Worm (Caenorhabditis elegans): ENCODE measurements around the gene F54B3.1.

Gene F54B3.1

ce11 chrII:10248355-10249041 lies 2.6 kb upstream of the F54B3.1 start, which contains the start of gene atad-3 (continued):
- peak; percentile 62 for TF ChIP-seq ttx-3 (tag; optimal IDR thresholded peaks at IDR 0.05)
- peak; percentile 97 for TF ChIP-seq lim-6 (tag; optimal IDR thresholded peaks at IDR 0.05)
- TF ChIP-seq unc-3 (GFP tag; conservative IDR thresholded peaks at IDR 0.05): peak; percentile 95
- peak; percentile 77 for TF ChIP-seq unc-3 (tag; optimal IDR thresholded peaks at IDR 0.05)
- TF ChIP-seq madf-2 (tag; optimal IDR thresholded peaks at IDR 0.05): peak; percentile 86
- TF ChIP-seq ceh-48 (tag; optimal IDR thresholded peaks at IDR 0.05): peak; percentile 65
- peak; percentile 93 for TF ChIP-seq unc-42 (tag; optimal IDR thresholded peaks at IDR 0.05)
- TF ChIP-seq pha-2 (tag; optimal IDR thresholded peaks at IDR 0.05): peak; percentile 55
- peak; percentile 93 for TF ChIP-seq hlh-8 (tag; optimal IDR thresholded peaks at IDR 0.05)
- TF ChIP-seq ets-4 (tag; optimal IDR thresholded peaks at IDR 0.05): peak; percentile 92
- TF ChIP-seq ztf-16 (tag; optimal IDR thresholded peaks at IDR 0.05): peak; percentile 80
- TF ChIP-seq pag-3 (tag; optimal IDR thresholded peaks at IDR 0.05; ENCODE audit: borderline replicate concordance): peak; percentile 80
- no peak for TF ChIP-seq dve-1 (tag; optimal IDR thresholded peaks at IDR 0.05)
- peak; percentile 95 for TF ChIP-seq F13H6.1 (tag; optimal IDR thresholded peaks at IDR 0.05)
- no peak for TF ChIP-seq ceh-24 (tag; optimal IDR thresholded peaks at IDR 0.05)
- peak; percentile 63 for TF ChIP-seq nfya-1 (tag; optimal IDR thresholded peaks at IDR 0.05)
- TF ChIP-seq zip-5 (tag; optimal IDR thresholded peaks at IDR 0.05): peak; percentile 92
- TF ChIP-seq gmeb-2 (tag; optimal IDR thresholded peaks at IDR 0.05): peak; percentile 68

- TF ChIP-seq pag-3 (tag; optimal IDR thresholded peaks at IDR 0.05; ENCODE audit: borderline replicate concordance) (no peak), eyg-1 (tag; optimal IDR thresholded peaks at IDR 0.05) (no peak), fax-1 (tag; optimal IDR thresholded peaks at IDR 0.05) (no peak), pha-2 (tag; optimal IDR thresholded peaks at IDR 0.05) (no peak), dmd-4 (tag; optimal IDR thresholded peaks at IDR 0.05; ENCODE audit: borderline replicate concordance) (no peak), ztf-16 (tag; optimal IDR thresholded peaks at IDR 0.05) (no peak), ceh-48 (tag; optimal IDR thresholded peaks at IDR 0.05) (no peak), K09A11.1 (tag; optimal IDR thresholded peaks at IDR 0.05; ENCODE audit: insufficient read depth) (no peak), nfya-1 (tag; optimal IDR thresholded peaks at IDR 0.05) (no peak), sox-2 (GFP tag; IDR thresholded peaks at IDR 0.05) (no peak), ceh-45 (GFP tag; IDR thresholded peaks at IDR 0.05) (no peak), C08G9.2 (tag; optimal IDR thresholded peaks at IDR 0.05) (no peak), fkh-6 (tag; optimal IDR thresholded peaks at IDR 0.05) (no peak), ceh-6 (GFP tag; optimal IDR thresholded peaks at IDR 0.05) (no peak), madf-2 (tag; optimal IDR thresholded peaks at IDR 0.05) (no peak), ceh-9 (tag; optimal IDR thresholded peaks at IDR 0.05) (no peak)
These were observed 982 bp downstream of the F54B3.1 start for ce11 chrII:10252048-10252447.

- TF ChIP-seq ztf-16 (tag; optimal IDR thresholded peaks at IDR 0.05) (no peak), dve-1 (tag; optimal IDR thresholded peaks at IDR 0.05) (no peak), pat-9 (tag; optimal IDR thresholded peaks at IDR 0.05) (no peak), ceh-9 (tag; optimal IDR thresholded peaks at IDR 0.05) (no peak), eyg-1 (tag; optimal IDR thresholded peaks at IDR 0.05) (no peak), elt-4 (tag; optimal IDR thresholded peaks at IDR 0.05) (no peak), pha-2 (tag; optimal IDR thresholded peaks at IDR 0.05) (no peak), pha-4 (tag; optimal IDR thresholded peaks at IDR 0.05) (no peak)
These were observed 10.2 kb downstream of the F54B3.1 start for ce11 chrII:10261261-10261660.

- no peak for TF ChIP-seq ceh-24 (tag; optimal IDR thresholded peaks at IDR 0.05)
- no peak for TF ChIP-seq ceh-34 (tag; optimal IDR thresholded peaks at IDR 0.05)
- no peak for TF ChIP-seq ceh-9 (tag; optimal IDR thresholded peaks at IDR 0.05)
- no peak for TF ChIP-seq lin-11 (tag; optimal IDR thresholded peaks at IDR 0.05)
- TF ChIP-seq fkh-10 (GFP tag; optimal IDR thresholded peaks at IDR 0.05): no peak
- TF ChIP-seq dve-1 (tag; optimal IDR thresholded peaks at IDR 0.05): no peak
- TF ChIP-seq zip-5 (tag; optimal IDR thresholded peaks at IDR 0.05): no peak
- TF ChIP-seq fkh-6 (tag; optimal IDR thresholded peaks at IDR 0.05): no peak
- TF ChIP-seq nfya-1 (tag; optimal IDR thresholded peaks at IDR 0.05): no peak
These were observed 19.0 kb downstream of the F54B3.1 start, which contains the start of gene F54B3.2 for ce11 chrII:10270052-10270451. Gene F54B3.2, minus strand, starts transcription at chrII:10270152.

Data from whole organism, late embryonic.